Worm (Caenorhabditis elegans) whole organism, L1 larva: ENCODE data around the gene C34C12.6.
A peak's percentile ranks its signal among the peaks of the same experiment; 100 is the strongest.

Experiments used
- C16A3.4 ChIP-seq: fragments of 150-350 bp; optimal IDR thresholded peaks from 2 replicates; lab custom pipeline; 2014; ENCODE audit warnings: missing biosample characterization, missing genetic modification characterization
- Y116A8C.19 ChIP-seq: sonication (generic microtip); optimal IDR thresholded peaks from 2 replicates; lab custom pipeline; 2016; ENCODE audit warnings: missing compliant biosample characterization, missing genetic modification characterization, borderline replicate concordance
- aha-1 ChIP-seq: fragments of 150-350 bp; optimal IDR thresholded peaks from 2 replicates; lab custom pipeline; 2014; ENCODE audit warnings: missing biosample characterization, missing genetic modification characterization
- alr-1 ChIP-seq: fragments of 200-800 bp; sonication (Bioruptor generic); optimal IDR thresholded peaks from 2 replicates; lab custom pipeline; 2018; ENCODE audit warnings: borderline replicate concordance, mild to moderate bottlenecking, missing genetic modification characterization, missing compliant biosample characterization
- aly-2 ChIP-seq: fragments of 150-350 bp; optimal IDR thresholded peaks from 2 replicates; lab custom pipeline; 2014; ENCODE audit warnings: missing biosample characterization, missing genetic modification characterization
- blmp-1 ChIP-seq: fragments of 150-350 bp; optimal IDR thresholded peaks from 2 replicates; lab custom pipeline; 2014; ENCODE audit warnings: missing biosample characterization, missing genetic modification characterization
- ceh-8 ChIP-seq: fragments of 200-800 bp; sonication (Bioruptor generic); optimal IDR thresholded peaks from 2 replicates; lab custom pipeline; 2018; ENCODE audit warnings: mild to moderate bottlenecking, missing genetic modification characterization, moderate library complexity, missing compliant biosample characterization
- ceh-82 ChIP-seq, 3 experiments: fragments of 150-350 bp in 1 of 3; sonication (generic microtip) in 2 of 3; optimal IDR thresholded peaks; 2 replicates each; lab custom pipeline; 2014 to 2017; ENCODE audit warnings: missing biosample characterization in 3 of 3, missing genetic modification characterization in 3 of 3
- ceh-88 ChIP-seq: fragments of 200-800 bp; sonication (Bioruptor generic); IDR thresholded peaks from 2 replicates; pipeline ENCODE4 v1.3.6; 2022; ENCODE audit warnings: missing genetic modification characterization, missing compliant biosample characterization
- ces-1 ChIP-seq: fragments of 150-350 bp; optimal IDR thresholded peaks from 2 replicates; lab custom pipeline; 2014; ENCODE audit warnings: missing biosample characterization, missing genetic modification reagents, missing genetic modification characterization
- efl-1 ChIP-seq, 4 experiments: fragments of 150-350 bp; optimal IDR thresholded peaks in 3 of 4; peaks in 1 of 4; 1 replicate in 1 of 4; 2 replicates in 3 of 4; lab custom pipeline; 2014; ENCODE audit warnings: missing biosample characterization in 2 of 4, missing genetic modification characterization in 2 of 4, missing genetic modification reagents in 2 of 4
- efl-3 ChIP-seq: fragments of 200-800 bp; sonication (Bioruptor generic); optimal IDR thresholded peaks from 2 replicates; lab custom pipeline; 2018; ENCODE audit warnings: mild to moderate bottlenecking, missing genetic modification characterization, missing compliant biosample characterization
- elt-2 ChIP-seq: sonication (generic microtip); optimal IDR thresholded peaks from 2 replicates; lab custom pipeline; 2016; ENCODE audit warnings: missing genetic modification characterization, mild to moderate bottlenecking, inconsistent platforms, missing compliant biosample characterization, missing genetic modification reagents
- elt-3 ChIP-seq, 6 experiments: fragments of 150-350 bp in 1 of 6; sonication (generic microtip); optimal IDR thresholded peaks; 2 replicates each; lab custom pipeline; 2017 to 2018; ENCODE audit warnings: missing biosample characterization in 6 of 6, missing genetic modification characterization in 6 of 6, inconsistent platforms in 1 of 6
- ets-5 ChIP-seq: fragments of 200-800 bp; sonication (Bioruptor generic); IDR thresholded peaks from 2 replicates; pipeline ENCODE4 v1.3.6; 2022; ENCODE audit warnings: missing genetic modification characterization, missing compliant biosample characterization
- fkh-10 ChIP-seq: sonication (generic microtip); optimal IDR thresholded peaks from 2 replicates; lab custom pipeline; 2017; ENCODE audit warnings: missing biosample characterization, missing genetic modification reagents, missing genetic modification characterization
- fkh-4 ChIP-seq: sonication (generic microtip); optimal IDR thresholded peaks from 2 replicates; lab custom pipeline; 2016; ENCODE audit warnings: missing compliant biosample characterization, missing genetic modification characterization, borderline replicate concordance
- fkh-8 ChIP-seq: sonication (generic microtip); optimal IDR thresholded peaks from 2 replicates; lab custom pipeline; 2016; ENCODE audit warnings: mild to moderate bottlenecking, missing genetic modification characterization, missing compliant biosample characterization
- fos-1 ChIP-seq: fragments of 150-350 bp; optimal IDR thresholded peaks from 2 replicates; lab custom pipeline; 2014; ENCODE audit warnings: missing biosample characterization, missing genetic modification characterization
- jun-1 ChIP-seq: fragments of 150-350 bp; optimal IDR thresholded peaks from 2 replicates; lab custom pipeline; 2014; ENCODE audit warnings: missing biosample characterization, missing genetic modification reagents, missing genetic modification characterization
- lin-13 ChIP-seq: fragments of 150-350 bp; optimal IDR thresholded peaks from 2 replicates; lab custom pipeline; 2014; ENCODE audit warnings: missing biosample characterization, missing genetic modification reagents, missing genetic modification characterization
- lin-15B ChIP-seq: fragments of 150-350 bp; sonication (generic microtip); optimal IDR thresholded peaks from 3 replicates; lab custom pipeline; 2014; ENCODE audit warnings: missing biosample characterization, missing genetic modification characterization
- lir-3 ChIP-seq: sonication (generic microtip); optimal IDR thresholded peaks from 2 replicates; lab custom pipeline; 2016; ENCODE audit warnings: mild to moderate bottlenecking, missing genetic modification characterization, moderate library complexity, missing compliant biosample characterization; ENCODE audit not compliant: poor library complexity
- lsy-2 ChIP-seq, 2 experiments: fragments of 150-350 bp; optimal IDR thresholded peaks; 2 replicates each; lab custom pipeline; 2014; ENCODE audit warnings: missing biosample characterization in 2 of 2, missing genetic modification characterization in 2 of 2
- mab-9 ChIP-seq: fragments of 200-800 bp; sonication (Bioruptor generic); IDR thresholded peaks from 2 replicates; pipeline ENCODE4 v1.3.6; 2022; ENCODE audit warnings: missing genetic modification reagents, missing genetic modification characterization, missing compliant biosample characterization
- mep-1 ChIP-seq: fragments of 150-350 bp; optimal IDR thresholded peaks from 2 replicates; lab custom pipeline; 2014; ENCODE audit warnings: missing biosample characterization, missing genetic modification characterization
- nhr-12 ChIP-seq: sonication (generic microtip); optimal IDR thresholded peaks from 2 replicates; lab custom pipeline; 2017; ENCODE audit warnings: missing biosample characterization, missing genetic modification characterization
- nhr-19 ChIP-seq: fragments of 200-800 bp; sonication (Bioruptor generic); conservative IDR thresholded peaks from 2 replicates; pipeline ENCODE4 v1.3.6; 2022; ENCODE audit warnings: missing genetic modification characterization, missing compliant biosample characterization
- nhr-20 ChIP-seq: sonication (generic microtip); optimal IDR thresholded peaks from 2 replicates; lab custom pipeline; 2016; ENCODE audit warnings: mild to moderate bottlenecking, missing genetic modification characterization, missing compliant biosample characterization
- nhr-237 ChIP-seq: fragments of 150-350 bp; optimal IDR thresholded peaks from 2 replicates; lab custom pipeline; 2014; ENCODE audit warnings: missing biosample characterization, missing genetic modification characterization
- nhr-28 ChIP-seq: fragments of 150-350 bp; optimal IDR thresholded peaks from 2 replicates; lab custom pipeline; 2014; ENCODE audit warnings: missing biosample characterization, missing genetic modification characterization
- nhr-47 ChIP-seq: sonication (generic microtip); optimal IDR thresholded peaks from 2 replicates; lab custom pipeline; 2016; ENCODE audit warnings: mild to moderate bottlenecking, missing genetic modification characterization, moderate library complexity, missing compliant biosample characterization
- nhr-71 ChIP-seq: sonication (generic microtip); optimal IDR thresholded peaks from 2 replicates; lab custom pipeline; 2016; ENCODE audit warnings: mild to moderate bottlenecking, missing genetic modification characterization, moderate library complexity, missing compliant biosample characterization
- nhr-77 ChIP-seq: fragments of 150-350 bp; optimal IDR thresholded peaks from 2 replicates; lab custom pipeline; 2014; ENCODE audit warnings: missing biosample characterization, missing genetic modification characterization
- nhr-85 ChIP-seq: sonication (generic microtip); peaks from one replicate; lab custom pipeline; 2016; ENCODE audit warnings: missing genetic modification characterization, inconsistent platforms, missing compliant biosample characterization
- pag-3 ChIP-seq: sonication (generic microtip); optimal IDR thresholded peaks from 2 replicates; lab custom pipeline; 2017; ENCODE audit warnings: missing genetic modification characterization, mild to moderate bottlenecking, missing compliant biosample characterization, antibody characterized with exemption, borderline replicate concordance; ENCODE audit not compliant: insufficient read depth
- pax-3 ChIP-seq: fragments of 200-800 bp; sonication (Bioruptor generic); optimal IDR thresholded peaks from 2 replicates; lab custom pipeline; 2018; ENCODE audit warnings: mild to moderate bottlenecking, missing genetic modification characterization, moderate library complexity, missing compliant biosample characterization
- snpc-4 ChIP-seq: fragments of 150-350 bp; optimal IDR thresholded peaks from 2 replicates; lab custom pipeline; 2014; ENCODE audit warnings: missing biosample characterization, missing genetic modification characterization
- snu-23 ChIP-seq: sonication (generic microtip); optimal IDR thresholded peaks from 2 replicates; lab custom pipeline; 2016; ENCODE audit warnings: missing genetic modification characterization, missing compliant biosample characterization
- sox-4 ChIP-seq: sonication (generic microtip); optimal IDR thresholded peaks from 2 replicates; lab custom pipeline; 2016; ENCODE audit warnings: missing genetic modification characterization, missing compliant biosample characterization
- sptf-1 ChIP-seq: fragments of 150-350 bp; optimal IDR thresholded peaks from 2 replicates; lab custom pipeline; 2014; ENCODE audit warnings: missing biosample characterization, missing genetic modification characterization
- tbx-2 ChIP-seq: sonication (generic microtip); optimal IDR thresholded peaks from 2 replicates; lab custom pipeline; 2016; ENCODE audit warnings: missing genetic modification characterization, missing compliant biosample characterization
- tlp-1 ChIP-seq: fragments of 150-350 bp; optimal IDR thresholded peaks from 2 replicates; lab custom pipeline; 2014; ENCODE audit warnings: missing biosample characterization, missing genetic modification characterization
- unc-30 ChIP-seq: sonication (generic microtip); optimal IDR thresholded peaks from 2 replicates; lab custom pipeline; 2017; ENCODE audit warnings: missing biosample characterization, missing genetic modification characterization
- unc-86 ChIP-seq: sonication (generic microtip); optimal IDR thresholded peaks from 2 replicates; lab custom pipeline; 2016; ENCODE audit warnings: missing genetic modification characterization, missing compliant biosample characterization
- xbp-1 ChIP-seq: sonication (generic microtip); optimal IDR thresholded peaks from 2 replicates; lab custom pipeline; 2016; ENCODE audit warnings: missing genetic modification characterization, missing compliant biosample characterization
- zip-4 ChIP-seq: fragments of 200-800 bp; sonication (Bioruptor generic); optimal IDR thresholded peaks from 2 replicates; lab custom pipeline; 2018; ENCODE audit warnings: mild to moderate bottlenecking, missing genetic modification characterization, moderate library complexity, missing compliant biosample characterization
- ztf-11 ChIP-seq, 2 experiments: sonication (generic microtip); optimal IDR thresholded peaks; 2 replicates each; lab custom pipeline; 2016 to 2017; ENCODE audit warnings: missing genetic modification characterization in 2 of 2, missing biosample characterization in 1 of 2, missing compliant biosample characterization in 1 of 2
- ztf-4 ChIP-seq: fragments of 150-350 bp; optimal IDR thresholded peaks from 2 replicates; lab custom pipeline; 2014; ENCODE audit warnings: missing biosample characterization, missing genetic modification characterization

Gene C34C12.6

ce11 chrIII:3529744-3530208 lies 47.4 kb downstream of the C34C12.6 start, which contains the start of gene pitp-1:
TSS of gene pitp-1 (minus strand) at chrIII:3529794.
- TF ChIP-seq nhr-85 (tag; lab: Kevin White, UChicago) (peak; percentile 38), fkh-4 (no peak), nhr-237 (tag; lab: Kevin White, UChicago) (no peak), elt-2 (tag; lab: Kevin White, UChicago) (peak; percentile 12), mab-9 (GFP tag; lab: Robert Waterston, UW) (no peak), nhr-71 (tag; lab: Kevin White, UChicago) (no peak), fkh-10 (GFP tag; lab: Kevin White, UChicago) (no peak), ceh-88 (no peak), ceh-8 (GFP tag; lab: Kevin White, UChicago) (no peak), pag-3 (no peak), efl-1 (optimal IDR thresholded peaks at IDR 0.05; lab: Kevin White, UChicago) (no peak), efl-1 (GFP tag; optimal IDR thresholded peaks at IDR 0.05 in 1 of 2; lab: Kevin White, UChicago) (peak in 1 of 2 experiments; percentile 65), nhr-77 (tag; lab: Kevin White, UChicago) (no peak), Y116A8C.19 (tag; lab: Kevin White, UChicago) (no peak)

- no peak for TF ChIP-seq pag-3
- TF ChIP-seq elt-2 (tag; lab: Kevin White, UChicago) = no peak
- TF ChIP-seq ceh-82 (tag; optimal IDR thresholded peaks at IDR 0.05; lab: Kevin White, UChicago) = peak; percentile 54 to 84 (median 59)
- no peak for TF ChIP-seq lin-15B (tag; lab: Kevin White, UChicago)
- TF ChIP-seq lin-13 = peak; percentile 0
- TF ChIP-seq alr-1 (tag; lab: Kevin White, UChicago) = no peak
- TF ChIP-seq nhr-20 (tag; lab: Kevin White, UChicago) = no peak
- no peak for TF ChIP-seq ets-5 (GFP tag; lab: Robert Waterston, UW)
- TF ChIP-seq unc-86 (tag; lab: Kevin White, UChicago) = peak; percentile 76
- TF ChIP-seq snu-23 (GFP tag; lab: Kevin White, UChicago) = peak; percentile 76
- TF ChIP-seq ztf-11 (tag; optimal IDR thresholded peaks at IDR 0.05; lab: Kevin White, UChicago) = peak in 1 of 2 experiments; percentile 29
- TF ChIP-seq Y116A8C.19 (tag; lab: Kevin White, UChicago) = no peak
- peak; percentile 43 for TF ChIP-seq jun-1
- TF ChIP-seq unc-30 (tag; lab: Kevin White, UChicago) = no peak
- no peak for TF ChIP-seq mab-9 (GFP tag; lab: Robert Waterston, UW)
- no peak for TF ChIP-seq elt-3 (tag; optimal IDR thresholded peaks at IDR 0.05; lab: Kevin White, UChicago)
- TF ChIP-seq fos-1 = no peak
- no peak for TF ChIP-seq sox-4 (tag; lab: Kevin White, UChicago)
- no peak for TF ChIP-seq nhr-28 (tag; lab: Kevin White, UChicago)
- no peak; the same call in 1 of the 2 replicates for TF ChIP-seq nhr-19 (GFP tag; lab: Robert Waterston, UW)
- TF ChIP-seq fkh-8 (tag; lab: Kevin White, UChicago) = peak; percentile 76
- TF ChIP-seq zip-4 (GFP tag; lab: Kevin White, UChicago) = no peak
- no peak for TF ChIP-seq nhr-77 (tag; lab: Kevin White, UChicago)
- TF ChIP-seq tlp-1 (tag; lab: Kevin White, UChicago) = no peak
- TF ChIP-seq snpc-4 = no peak
- TF ChIP-seq ztf-4 (tag; lab: Kevin White, UChicago) = no peak
- peak; percentile 61 to 77 for TF ChIP-seq lsy-2 (tag; optimal IDR thresholded peaks at IDR 0.05; lab: Kevin White, UChicago)
- TF ChIP-seq sptf-1 (tag; lab: Kevin White, UChicago) = no peak
- no peak for TF ChIP-seq aly-2 (tag; lab: Kevin White, UChicago)
- peak; percentile 82 for TF ChIP-seq mep-1 (tag; lab: Kevin White, UChicago)
- TF ChIP-seq nhr-47 (tag; lab: Kevin White, UChicago) = peak; percentile 73
- TF ChIP-seq aha-1 (tag; lab: Kevin White, UChicago) = no peak
- no peak for TF ChIP-seq pax-3 (tag; lab: Kevin White, UChicago)
- no peak for TF ChIP-seq C16A3.4 (tag; lab: Kevin White, UChicago)
- no peak for TF ChIP-seq efl-3 (GFP tag; lab: Kevin White, UChicago)
- no peak for TF ChIP-seq nhr-12 (tag; lab: Kevin White, UChicago)
- peak; percentile 60 to 76 for TF ChIP-seq efl-1 (optimal IDR thresholded peaks at IDR 0.05; lab: Kevin White, UChicago)
- TF ChIP-seq efl-1 (GFP tag; optimal IDR thresholded peaks at IDR 0.05 in 1 of 2; lab: Kevin White, UChicago) = peak; percentile 12 to 78
- TF ChIP-seq blmp-1 (tag; lab: Kevin White, UChicago) = peak; percentile 52
- peak; percentile 72 for TF ChIP-seq tbx-2 (tag; lab: Kevin White, UChicago)
- TF ChIP-seq ces-1 = no peak
- TF ChIP-seq lir-3 (tag; lab: Kevin White, UChicago) = peak; percentile 19
- peak; percentile 58 for TF ChIP-seq xbp-1 (tag; lab: Kevin White, UChicago)
- no peak for TF ChIP-seq nhr-237 (tag; lab: Kevin White, UChicago)
Measured at ce11 chrIII:3532035-3532434, 49.6 kb downstream of the C34C12.6 start.
